Worm (Caenorhabditis elegans) whole organism, early embryonic: ENCODE measurements around the gene syg-2.

ENCODE experiments used
- B0310.2 ChIP-seq: sonication (generic microtip); optimal IDR thresholded peaks from 2 replicates; lab custom pipeline; 2016; ENCODE audit warnings: mild to moderate bottlenecking, missing genetic modification characterization, missing compliant biosample characterization
- F13C5.2 ChIP-seq: sonication (generic microtip); optimal IDR thresholded peaks from 2 replicates; lab custom pipeline; 2017; ENCODE audit warnings: mild to moderate bottlenecking, missing genetic modification characterization, inconsistent platforms, missing compliant biosample characterization
- aly-1 ChIP-seq: sonication (generic microtip); optimal IDR thresholded peaks from 2 replicates; lab custom pipeline; 2016; ENCODE audit warnings: missing genetic modification characterization, missing compliant biosample characterization
- ama-1 ChIP-seq: fragments of 150-350 bp; optimal IDR thresholded peaks from 2 replicates; lab custom pipeline; 2014
- ceh-36 ChIP-seq: sonication (generic microtip); optimal IDR thresholded peaks from 2 replicates; lab custom pipeline; 2016; ENCODE audit warnings: missing genetic modification characterization, inconsistent platforms, missing compliant biosample characterization
- ets-7 ChIP-seq: sonication (generic microtip); optimal IDR thresholded peaks from 2 replicates; lab custom pipeline; 2016; ENCODE audit warnings: missing genotype, missing genetic modification characterization, missing compliant biosample characterization
- flt-1 ChIP-seq: fragments of 200-800 bp; sonication (Bioruptor generic); IDR thresholded peaks from 2 replicates; pipeline ENCODE4 v1.3.6; 2022; ENCODE audit warnings: missing genetic modification characterization, missing compliant biosample characterization
- hmbx-1 ChIP-seq: sonication (generic microtip); optimal IDR thresholded peaks from 2 replicates; lab custom pipeline; 2016; ENCODE audit warnings: mild to moderate bottlenecking, missing genetic modification characterization, missing compliant biosample characterization
- pes-1 ChIP-seq: fragments of 200-800 bp; sonication (Bioruptor generic); IDR thresholded peaks from 2 replicates; pipeline ENCODE4 v1.3.6; 2022; ENCODE audit warnings: missing genetic modification reagents, missing genetic modification characterization, missing compliant biosample characterization
- tbx-11 ChIP-seq: fragments of 200-800 bp; sonication (Bioruptor generic); IDR thresholded peaks from 2 replicates; pipeline ENCODE4 v1.3.6; 2022; ENCODE audit warnings: missing genetic modification characterization, missing compliant biosample characterization
- tra-4 ChIP-seq: sonication (generic microtip); optimal IDR thresholded peaks from 2 replicates; lab custom pipeline; 2017; ENCODE audit warnings: missing genetic modification characterization, missing compliant biosample characterization

- TF ChIP-seq hmbx-1 (tag; lab: Kevin White, UChicago) (no peak), ets-7 (tag; lab: Kevin White, UChicago) (no peak), flt-1 (GFP tag; lab: Robert Waterston, UW) (no peak), B0310.2 (tag; lab: Kevin White, UChicago) (no peak), F13C5.2 (tag; lab: Kevin White, UChicago) (no peak), aly-1 (tag; lab: Kevin White, UChicago) (no peak), ama-1 (lab: Kevin White, UChicago) (no peak), tra-4 (tag; lab: Kevin White, UChicago) (no peak), pes-1 (no peak), ceh-36 (tag; lab: Kevin White, UChicago) (no peak), tbx-11 (GFP tag; lab: Robert Waterston, UW) (no peak)
These were observed 54.8 kb downstream of the syg-2 start for ce11 chrX:14709591-14709990.
